Fruit fly (Drosophila melanogaster) whole organism, wandering third instar larva: ENCODE measurements around the gene Fuca.
A peak's percentile ranks its signal among the peaks of the same experiment; 100 is the strongest.

ENCODE experiments used
- Abd-B ChIP-seq: fragments of >200 bp; optimal IDR thresholded peaks from 2 replicates; lab custom pipeline; 2017; ENCODE audit warnings: missing biosample characterization, missing genetic modification characterization
- CG32264 ChIP-seq: fragments of 200-800 bp; sonication (Bioruptor generic); optimal IDR thresholded peaks from 2 replicates; lab custom pipeline; 2016; ENCODE audit warnings: missing biosample characterization, missing genetic modification characterization
- CG9705 ChIP-seq: fragments of 200-800 bp; sonication (Bioruptor generic); optimal IDR thresholded peaks from 2 replicates; lab custom pipeline; 2018; ENCODE audit warnings: missing biosample characterization, mild to moderate bottlenecking, missing genetic modification characterization
- CrebA ChIP-seq: fragments of 200-800 bp; sonication (Bioruptor generic); optimal IDR thresholded peaks from 2 replicates; lab custom pipeline; 2016; ENCODE audit warnings: missing biosample characterization, mild to moderate bottlenecking, missing genetic modification characterization, borderline replicate concordance
- Dfd ChIP-seq: fragments of >200 bp; optimal IDR thresholded peaks from 2 replicates; lab custom pipeline; 2017; ENCODE audit warnings: missing biosample characterization, missing genetic modification characterization
- GATAd ChIP-seq: sonication (Bioruptor generic); optimal IDR thresholded peaks from 2 replicates; lab custom pipeline; 2016; ENCODE audit warnings: missing biosample characterization, missing genetic modification characterization
- HLH106 ChIP-seq: fragments of 200-800 bp; optimal IDR thresholded peaks from 3 replicates; lab custom pipeline; 2019; ENCODE audit warnings: missing biosample characterization, mild to moderate bottlenecking, missing genetic modification characterization, moderate library complexity
- Hnf4 ChIP-seq: fragments of 200-800 bp; sonication (Bioruptor generic); optimal IDR thresholded peaks from 2 replicates; lab custom pipeline; 2016; ENCODE audit warnings: missing biosample characterization, mild to moderate bottlenecking, missing genetic modification characterization
- Hr78 ChIP-seq: fragments of >200 bp; optimal IDR thresholded peaks from 2 replicates; lab custom pipeline; 2017; ENCODE audit warnings: missing biosample characterization, missing genetic modification characterization
- Hr83 ChIP-seq: fragments of 200-300 bp; sonication (Bioruptor generic); optimal IDR thresholded peaks from 2 replicates; lab custom pipeline; 2016; ENCODE audit warnings: missing biosample characterization, mild to moderate bottlenecking, missing genetic modification characterization, moderate library complexity; ENCODE audit not compliant: poor library complexity, severe bottlenecking
- Jra ChIP-seq: sonication (Bioruptor generic); optimal IDR thresholded peaks from 2 replicates; lab custom pipeline; 2016; ENCODE audit warnings: missing biosample characterization, missing genetic modification characterization
- Mio ChIP-seq: sonication (Bioruptor generic); optimal IDR thresholded peaks from 2 replicates; lab custom pipeline; 2016; ENCODE audit warnings: missing biosample characterization, missing genetic modification characterization
- N ChIP-seq: fragments of >200 bp; optimal IDR thresholded peaks from 2 replicates; lab custom pipeline; 2018; ENCODE audit warnings: missing biosample characterization, missing external identifiers, missing genetic modification characterization
- OdsH ChIP-seq: fragments of 200-800 bp; sonication (Bioruptor generic); optimal IDR thresholded peaks from 2 replicates; lab custom pipeline; 2016; ENCODE audit warnings: missing biosample characterization, mild to moderate bottlenecking, missing genetic modification characterization
- Rel ChIP-seq, 2 experiments: fragments of 200-800 bp; sonication (Bioruptor generic) in 1 of 2; optimal IDR thresholded peaks; 2 replicates in 1 of 2; 3 replicates in 1 of 2; lab custom pipeline; 2016 to 2019; ENCODE audit warnings: mild to moderate bottlenecking in 2 of 2, missing biosample characterization in 2 of 2, missing genetic modification characterization in 2 of 2, moderate library complexity in 1 of 2
- Sp1 ChIP-seq: fragments of 200-800 bp; sonication (Bioruptor generic); optimal IDR thresholded peaks from 3 replicates; lab custom pipeline; 2019; ENCODE audit warnings: missing biosample characterization, mild to moderate bottlenecking, missing genetic modification characterization, moderate library complexity
- br ChIP-seq: fragments of 200-800 bp; sonication (Bioruptor generic); optimal IDR thresholded peaks from 2 replicates; lab custom pipeline; 2016; ENCODE audit warnings: missing biosample characterization, missing genetic modification characterization
- brk ChIP-seq: fragments of 200-800 bp; sonication (Bioruptor generic); optimal IDR thresholded peaks from 2 replicates; lab custom pipeline; 2016; ENCODE audit warnings: missing biosample characterization, mild to moderate bottlenecking, missing genetic modification characterization
- dl ChIP-seq, 2 experiments: fragments of 175-275, 200-275 bp in 1 of 2; fragments of 200-275 bp in 1 of 2; sonication (Bioruptor generic); optimal IDR thresholded peaks; lab custom pipeline; 2018; ENCODE audit warnings: mild to moderate bottlenecking in 2 of 2, missing biosample characterization in 2 of 2, missing genetic modification characterization in 2 of 2, moderate library complexity in 2 of 2; ENCODE audit not compliant: partially characterized antibody in 2 of 2, insufficient read depth in 1 of 2
- dmrt93B ChIP-seq: fragments of 200-800 bp; sonication (Bioruptor generic); optimal IDR thresholded peaks from 2 replicates; lab custom pipeline; 2018; ENCODE audit warnings: missing biosample characterization, mild to moderate bottlenecking, missing genetic modification characterization
- dsf ChIP-seq: sonication (Bioruptor generic); optimal IDR thresholded peaks from 2 replicates; lab custom pipeline; 2016; ENCODE audit warnings: missing biosample characterization, missing genetic modification characterization, borderline replicate concordance
- ey ChIP-seq: fragments of 200-800 bp; sonication (Bioruptor generic); optimal IDR thresholded peaks from 2 replicates; lab custom pipeline; 2016; ENCODE audit warnings: missing biosample characterization, missing genetic modification characterization
- foxo ChIP-seq, 2 experiments: fragments of 200-800 bp; sonication (Bioruptor generic); optimal IDR thresholded peaks; 2 replicates in 1 of 2; 3 replicates in 1 of 2; lab custom pipeline; 2016 to 2017; ENCODE audit warnings: missing biosample characterization in 2 of 2, missing genetic modification characterization in 2 of 2
- fru ChIP-seq: fragments of 200-800 bp; sonication (Bioruptor generic); optimal IDR thresholded peaks from 3 replicates; lab custom pipeline; 2016; ENCODE audit warnings: missing biosample characterization, mild to moderate bottlenecking, missing genetic modification characterization
- h ChIP-seq: fragments of 200-800 bp; sonication (Bioruptor generic); optimal IDR thresholded peaks from 3 replicates; lab custom pipeline; 2016; ENCODE audit warnings: missing biosample characterization, mild to moderate bottlenecking, missing genetic modification characterization
- jim ChIP-seq: fragments of 175-275, 200-325 bp; sonication (Bioruptor generic); optimal IDR thresholded peaks from 2 replicates; lab custom pipeline; 2016; ENCODE audit warnings: missing biosample characterization, mild to moderate bottlenecking, missing genetic modification characterization
- lola ChIP-seq: fragments of >200 bp; optimal IDR thresholded peaks from 2 replicates; lab custom pipeline; 2017; ENCODE audit warnings: missing biosample characterization, missing genetic modification characterization
- pan ChIP-seq: fragments of >200 bp; optimal IDR thresholded peaks from 2 replicates; lab custom pipeline; 2017
- psq ChIP-seq: fragments of 200-800 bp; sonication (Bioruptor generic); optimal IDR thresholded peaks from 3 replicates; lab custom pipeline; 2017; ENCODE audit warnings: missing biosample characterization, mild to moderate bottlenecking, missing genetic modification characterization, moderate library complexity
- rgr ChIP-seq: fragments of 200-800 bp; sonication (Bioruptor generic); optimal IDR thresholded peaks from 3 replicates; lab custom pipeline; 2016; ENCODE audit warnings: missing biosample characterization, mild to moderate bottlenecking, missing genetic modification characterization
- sage ChIP-seq: fragments of 200-800 bp; sonication (Bioruptor generic); optimal IDR thresholded peaks from 2 replicates; lab custom pipeline; 2016; ENCODE audit warnings: missing biosample characterization, mild to moderate bottlenecking, missing genetic modification characterization
- tai ChIP-seq: sonication (Bioruptor generic); optimal IDR thresholded peaks from 2 replicates; lab custom pipeline; 2016; ENCODE audit warnings: missing biosample characterization, missing genetic modification characterization
- usp ChIP-seq: fragments of >200 bp; optimal IDR thresholded peaks from 2 replicates; lab custom pipeline; 2017; ENCODE audit warnings: missing biosample characterization, missing genetic modification characterization
- woc ChIP-seq: sonication (Bioruptor generic); optimal IDR thresholded peaks from 2 replicates; lab custom pipeline; 2016; ENCODE audit warnings: missing biosample characterization, mild to moderate bottlenecking, missing genetic modification characterization

The Fuca gene

dm6 chr3L:11491874-11492268 is 30.6 kb downstream of the Fuca start:
- TF ChIP-seq Jra (GFP tag; lab: Kevin White, UChicago) = no peak
- TF ChIP-seq OdsH = no peak
- TF ChIP-seq Abd-B (GFP tag; lab: Kevin White, UChicago) = no peak
- TF ChIP-seq Dfd (GFP tag; lab: Kevin White, UChicago) = no peak

dm6 chr3L:11491222-11491873 is 31.2 kb downstream of the Fuca start:
- TF ChIP-seq OdsH = peak; percentile 92
- peak; percentile 45 for TF ChIP-seq Hr83 (GFP tag; lab: Kevin White, UChicago)
- TF ChIP-seq psq (GFP tag; lab: Kevin White, UChicago) = peak; percentile 80
- TF ChIP-seq lola (GFP tag; lab: Kevin White, UChicago) = no peak
- peak; percentile 85 for TF ChIP-seq Sp1
- peak; percentile 71 for TF ChIP-seq dmrt93B (GFP tag; lab: Kevin White, UChicago)
- peak; percentile 94 for TF ChIP-seq rgr (GFP tag; lab: Kevin White, UChicago)
- no peak for TF ChIP-seq Hr78 (GFP tag; lab: Kevin White, UChicago)
- TF ChIP-seq jim = no peak
- TF ChIP-seq Abd-B (GFP tag; lab: Kevin White, UChicago) = no peak
- TF ChIP-seq dl (GFP tag; optimal IDR thresholded peaks at IDR 0.05; lab: Kevin White, UChicago; ENCODE audit: insufficient read depth in 1 of 2, partially characterized antibody in 2 of 2) = no peak
- TF ChIP-seq woc (GFP tag; lab: Kevin White, UChicago) = peak; percentile 76
- no peak for TF ChIP-seq pan (lab: Kevin White, UChicago)
- peak in 1 of 2 experiments; percentile 94 for TF ChIP-seq foxo (GFP tag; optimal IDR thresholded peaks at IDR 0.05; lab: Kevin White, UChicago)
- TF ChIP-seq CrebA = peak; percentile 18
- TF ChIP-seq Hnf4 = peak; percentile 93
- peak; percentile 38 for TF ChIP-seq sage (GFP tag; lab: Kevin White, UChicago)
- TF ChIP-seq usp (GFP tag; lab: Kevin White, UChicago) = no peak
- TF ChIP-seq fru = peak; percentile 94
- TF ChIP-seq Rel (GFP tag; optimal IDR thresholded peaks at IDR 0.05; lab: Kevin White, UChicago) = no peak
- peak; percentile 73 for TF ChIP-seq Rel (tag; optimal IDR thresholded peaks at IDR 0.05; lab: Kevin White, UChicago)
- peak; percentile 13 for TF ChIP-seq Mio (GFP tag; lab: Kevin White, UChicago)
- TF ChIP-seq brk (GFP tag; lab: Kevin White, UChicago) = peak; percentile 83
- TF ChIP-seq ey (GFP tag; lab: Kevin White, UChicago) = peak; percentile 93
- TF ChIP-seq h (GFP tag; lab: Kevin White, UChicago) = peak; percentile 95
- no peak for TF ChIP-seq Dfd (GFP tag; lab: Kevin White, UChicago)
- peak; percentile 64 for TF ChIP-seq Jra (GFP tag; lab: Kevin White, UChicago)
- TF ChIP-seq dsf (GFP tag; lab: Kevin White, UChicago) = no peak
- peak; percentile 92 for TF ChIP-seq HLH106 (tag; lab: Kevin White, UChicago)
- peak; percentile 78 for TF ChIP-seq tai (GFP tag; lab: Kevin White, UChicago)
- peak; percentile 73 for TF ChIP-seq CG9705 (GFP tag; lab: Kevin White, UChicago)
- TF ChIP-seq CG32264 (GFP tag; lab: Kevin White, UChicago) = peak; percentile 75
- TF ChIP-seq br (GFP tag; lab: Kevin White, UChicago) = peak; percentile 89

dm6 chr3L:11490539-11490938 is 32.0 kb downstream of the Fuca start:
- TF ChIP-seq tai (GFP tag; lab: Kevin White, UChicago) (peak; percentile 11), pan (lab: Kevin White, UChicago) (no peak)

dm6 chr3L:11489489-11489888 is 33.0 kb downstream of the Fuca start:
- TF ChIP-seq Hr78 (GFP tag; lab: Kevin White, UChicago) = no peak
- TF ChIP-seq N (GFP tag; lab: Kevin White, UChicago) = no peak
- TF ChIP-seq Rel (GFP tag; optimal IDR thresholded peaks at IDR 0.05; lab: Kevin White, UChicago) = no peak
- TF ChIP-seq Rel (tag; optimal IDR thresholded peaks at IDR 0.05; lab: Kevin White, UChicago) = no peak
- TF ChIP-seq Abd-B (GFP tag; lab: Kevin White, UChicago) = no peak
- TF ChIP-seq usp (GFP tag; lab: Kevin White, UChicago) = no peak
- no peak for TF ChIP-seq Hr83 (GFP tag; lab: Kevin White, UChicago)
- no peak for TF ChIP-seq Mio (GFP tag; lab: Kevin White, UChicago)
- TF ChIP-seq dsf (GFP tag; lab: Kevin White, UChicago) = no peak
- TF ChIP-seq rgr (GFP tag; lab: Kevin White, UChicago) = no peak
- no peak for TF ChIP-seq HLH106 (tag; lab: Kevin White, UChicago)
- TF ChIP-seq jim = no peak
- no peak for TF ChIP-seq ey (GFP tag; lab: Kevin White, UChicago)
- no peak for TF ChIP-seq foxo (GFP tag; optimal IDR thresholded peaks at IDR 0.05; lab: Kevin White, UChicago)
- TF ChIP-seq dl (GFP tag; optimal IDR thresholded peaks at IDR 0.05; lab: Kevin White, UChicago; ENCODE audit: insufficient read depth in 1 of 2, partially characterized antibody in 2 of 2) = no peak
- TF ChIP-seq GATAd (GFP tag; lab: Kevin White, UChicago) = no peak
- no peak for TF ChIP-seq brk (GFP tag; lab: Kevin White, UChicago)
- TF ChIP-seq pan (lab: Kevin White, UChicago) = no peak
- TF ChIP-seq, all 38 proteins: peak for 0
